Fruit fly (Drosophila melanogaster): ENCODE results near the gene CG31668.

Gene CG31668

dm6 chr2L:2192123-2192601, 13.8 kb downstream of the CG31668 start, which contains the start of gene CG10874 (continued):
- TF ChIP-seq Trl (optimal IDR thresholded peaks at IDR 0.05) = no peak
- TF ChIP-seq Trl (GFP tag; optimal IDR thresholded peaks at IDR 0.05) = no peak
- TF ChIP-seq CG12104 (GFP tag; optimal IDR thresholded peaks at IDR 0.05) = no peak
- TF ChIP-seq MESR4 (GFP tag; optimal IDR thresholded peaks at IDR 0.05) = peak; percentile 87
- TF ChIP-seq slou (GFP tag; optimal IDR thresholded peaks at IDR 0.05) = peak; percentile 34
- peak; percentile 60 for TF ChIP-seq HmgZ (tag; optimal IDR thresholded peaks at IDR 0.05)
- TF ChIP-seq Hsf (GFP tag; optimal IDR thresholded peaks at IDR 0.05) = no peak
- TF ChIP-seq lbe (GFP tag; optimal IDR thresholded peaks at IDR 0.05) = no peak
- TF ChIP-seq en (GFP tag; optimal IDR thresholded peaks at IDR 0.05) = no peak
- TF ChIP-seq row (GFP tag; IDR thresholded peaks at IDR 0.05) = no peak
- TF ChIP-seq CG1024 (GFP tag; IDR thresholded peaks at IDR 0.05) = no peak
- TF ChIP-seq Bgb (GFP tag; IDR thresholded peaks at IDR 0.05; ENCODE audit: partially characterized antibody) = no peak
- TF ChIP-seq CG12071 (GFP tag; optimal IDR thresholded peaks at IDR 0.05) = no peak
- TF ChIP-seq CG13123 (GFP tag; optimal IDR thresholded peaks at IDR 0.05) = no peak
- TF ChIP-seq MTF-1 (GFP tag; optimal IDR thresholded peaks at IDR 0.05; ENCODE audit: borderline replicate concordance) = no peak
- no peak for TF ChIP-seq CG31388 (GFP tag; optimal IDR thresholded peaks at IDR 0.05)
- no peak for TF ChIP-seq CG4820 (GFP tag; optimal IDR thresholded peaks at IDR 0.05)
- TF ChIP-seq Sin3A (optimal IDR thresholded peaks at IDR 0.05) = peak; percentile 70
- no peak for TF ChIP-seq vnd (GFP tag; IDR thresholded peaks at IDR 0.05; ENCODE audit: partially characterized antibody)
- no peak for TF ChIP-seq CG15269 (tag; optimal IDR thresholded peaks at IDR 0.05)
- TF ChIP-seq usp (GFP tag; optimal IDR thresholded peaks at IDR 0.05) = no peak
- no peak for TF ChIP-seq sima (GFP tag; optimal IDR thresholded peaks at IDR 0.05)
- peak; percentile 74 for TF ChIP-seq Med (GFP tag)
- no peak for TF ChIP-seq CG8089 (GFP tag; optimal IDR thresholded peaks at IDR 0.05)
- TF ChIP-seq Bdp1 (GFP tag; optimal IDR thresholded peaks at IDR 0.05) = no peak
- peak in 1 of 2 experiments; percentile 6 for TF ChIP-seq insv (GFP tag; optimal IDR thresholded peaks at IDR 0.05)
- TF ChIP-seq ab (GFP tag; optimal IDR thresholded peaks at IDR 0.05) = no peak
- TF ChIP-seq CG2889 (GFP tag; IDR thresholded peaks at IDR 0.05) = no peak
- TF ChIP-seq h (optimal IDR thresholded peaks at IDR 0.05) = no peak
- TF ChIP-seq CG7372 (GFP tag; IDR thresholded peaks at IDR 0.05) = no peak
- peak; percentile 20 for TF ChIP-seq CG12155 (GFP tag; optimal IDR thresholded peaks at IDR 0.05)
- no peak for TF ChIP-seq mam (GFP tag; optimal IDR thresholded peaks at IDR 0.05)
- TF ChIP-seq Atf3 (GFP tag; optimal IDR thresholded peaks at IDR 0.05) = no peak
- peak; percentile 18 for TF ChIP-seq PHDP (tag; optimal IDR thresholded peaks at IDR 0.05)
- no peak for TF ChIP-seq lola (GFP tag; optimal IDR thresholded peaks at IDR 0.05)
- TF ChIP-seq CG6683 (GFP tag; optimal IDR thresholded peaks at IDR 0.05) = no peak
- no peak for TF ChIP-seq aop (GFP tag; IDR thresholded peaks at IDR 0.05)
- TF ChIP-seq eyg (GFP tag; optimal IDR thresholded peaks at IDR 0.05) = no peak
- TF ChIP-seq E2f2 (GFP tag; IDR thresholded peaks at IDR 0.05) = no peak
- no peak for TF ChIP-seq ftz-f1 (GFP tag; optimal IDR thresholded peaks at IDR 0.05)
- TF ChIP-seq Hmr (GFP tag; optimal IDR thresholded peaks at IDR 0.05) = peak; percentile 55
- TF ChIP-seq CG9727 (GFP tag; optimal IDR thresholded peaks at IDR 0.05) = peak; percentile 1
- no peak for TF ChIP-seq CG3407 (GFP tag; optimal IDR thresholded peaks at IDR 0.05)
- TF ChIP-seq CG4404 (GFP tag; IDR thresholded peaks at IDR 0.05) = no peak
- TF ChIP-seq nau (GFP tag; optimal IDR thresholded peaks at IDR 0.05) = no peak
- TF ChIP-seq CG4617 (GFP tag; optimal IDR thresholded peaks at IDR 0.05; ENCODE audit: borderline replicate concordance) = peak; percentile 82
- no peak for TF ChIP-seq CG2202 (tag; optimal IDR thresholded peaks at IDR 0.05)
- TF ChIP-seq CG12769 (tag; optimal IDR thresholded peaks at IDR 0.05) = peak; percentile 10
- no peak for TF ChIP-seq Dll (GFP tag; IDR thresholded peaks at IDR 0.05; ENCODE audit: partially characterized antibody)
- peak; percentile 52 for TF ChIP-seq CG2712 (tag; optimal IDR thresholded peaks at IDR 0.05)
- TF ChIP-seq CG15514 (GFP tag; optimal IDR thresholded peaks at IDR 0.05) = peak; percentile 79
- TF ChIP-seq CG11504 (tag; optimal IDR thresholded peaks at IDR 0.05) = peak; percentile 10
